Fruit fly (Drosophila melanogaster): ENCODE measurements around the gene Ncc69.

Gene Ncc69

DNA sequence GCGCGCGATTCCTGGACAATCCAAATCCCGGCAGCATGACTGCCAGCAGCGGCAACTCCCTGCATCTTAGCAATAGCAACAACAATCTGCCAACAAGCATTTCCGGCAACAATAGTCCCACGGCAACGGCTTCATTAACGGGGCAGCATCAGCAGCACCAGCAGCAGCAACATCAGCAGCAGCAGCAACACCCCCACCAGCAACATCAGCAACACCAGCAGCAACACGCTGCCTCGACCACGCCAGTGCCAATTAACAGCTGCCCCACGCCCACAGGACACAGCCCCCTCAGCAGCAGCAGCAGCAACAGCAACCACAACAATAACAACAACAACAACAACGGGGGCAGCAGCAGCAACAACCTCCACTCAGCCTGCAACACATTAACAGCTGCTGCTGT, 61.7 kb downstream of the Ncc69 start:
- TF ChIP-seq esn (GFP tag; optimal IDR thresholded peaks at IDR 0.05): no peak
- no peak for TF ChIP-seq spab (GFP tag; optimal IDR thresholded peaks at IDR 0.05)
- no peak for TF ChIP-seq CG6808 (GFP tag; optimal IDR thresholded peaks at IDR 0.05)
- no peak for TF ChIP-seq Hr39 (GFP tag; optimal IDR thresholded peaks at IDR 0.05)
- no peak for TF ChIP-seq CG3919 (GFP tag; optimal IDR thresholded peaks at IDR 0.05)
- TF ChIP-seq eg (GFP tag; IDR thresholded peaks at IDR 0.05): no peak
- TF ChIP-seq CG9139 (GFP tag; optimal IDR thresholded peaks at IDR 0.05): no peak
- no peak for TF ChIP-seq CG11762 (GFP tag; optimal IDR thresholded peaks at IDR 0.05; ENCODE audit: insufficient read depth)
- no peak for TF ChIP-seq vri (GFP tag; optimal IDR thresholded peaks at IDR 0.05)
- no peak for TF ChIP-seq CG16779 (tag; optimal IDR thresholded peaks at IDR 0.05)
- no peak for TF ChIP-seq CG11902 (GFP tag; optimal IDR thresholded peaks at IDR 0.05)
- no peak for TF ChIP-seq CG1621 (tag; optimal IDR thresholded peaks at IDR 0.05)
- no peak for TF ChIP-seq Eip75B (GFP tag; optimal IDR thresholded peaks at IDR 0.05)
- TF ChIP-seq lz (GFP tag; optimal IDR thresholded peaks at IDR 0.05): no peak
- TF ChIP-seq CG7368 (GFP tag; optimal IDR thresholded peaks at IDR 0.05): no peak
- no peak for TF ChIP-seq fd59A (GFP tag; optimal IDR thresholded peaks at IDR 0.05)

DNA sequence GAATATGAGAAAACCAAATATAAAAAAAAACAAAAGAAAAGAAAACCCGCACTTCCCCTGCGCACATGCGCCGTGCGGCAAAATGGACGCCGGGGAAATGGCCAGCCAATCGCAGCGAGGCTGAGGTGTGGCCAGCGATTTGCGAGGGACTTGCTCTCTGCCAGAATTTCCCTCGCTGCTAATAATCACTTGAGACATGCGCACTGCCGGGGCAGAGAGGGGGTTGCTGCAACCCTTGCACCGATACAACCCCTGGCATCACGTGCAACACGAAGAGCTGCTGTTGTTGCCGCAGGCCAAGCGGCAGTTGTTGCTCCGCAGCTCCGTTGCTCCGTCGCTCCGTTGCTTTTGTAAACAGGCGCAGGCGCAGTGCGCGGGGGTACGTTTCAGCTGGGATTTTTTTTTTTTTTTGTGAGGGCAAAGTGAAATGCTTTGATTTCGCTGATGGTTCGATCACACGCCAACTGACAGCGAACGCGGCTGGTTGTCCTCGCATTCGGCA, 62.4 kb downstream of the Ncc69 start, which contains the start of gene Lmx1a:
Gene Lmx1a, plus strand, starts transcription at position 452 of the 502 bp plus-strand sequence.
- TF ChIP-seq CG15336 (GFP tag; IDR thresholded peaks at IDR 0.05) (no peak), Gug (GFP tag; IDR thresholded peaks at IDR 0.05) (no peak), eg (GFP tag; IDR thresholded peaks at IDR 0.05) (0 out of 3 replicates have a peak, but pooled peaks have one; percentile 27)

DNA sequence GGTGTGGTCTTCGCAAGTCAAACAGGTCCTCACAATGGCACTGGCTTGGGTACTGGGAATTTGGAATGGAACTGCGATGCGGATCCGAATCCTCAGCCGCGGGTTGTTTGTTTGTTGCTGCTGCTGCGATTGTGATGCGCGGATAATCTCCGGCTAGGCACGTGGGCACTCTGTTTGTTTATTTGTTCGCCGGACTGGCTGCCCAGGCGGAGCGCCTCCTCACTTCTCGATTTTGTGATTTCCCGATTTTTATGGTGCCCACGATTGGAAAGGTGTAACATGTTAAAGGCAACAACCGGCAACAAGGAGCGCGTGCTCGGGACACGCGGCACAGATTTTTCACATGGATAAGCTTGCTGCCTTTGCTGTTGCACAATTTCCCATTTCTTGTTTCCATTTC, 71.5 kb downstream of the Ncc69 start:
- TF ChIP-seq Lpt (GFP tag; optimal IDR thresholded peaks at IDR 0.05) (no peak), fd85E (GFP tag; optimal IDR thresholded peaks at IDR 0.05) (no peak), CG10669 (GFP tag; optimal IDR thresholded peaks at IDR 0.05) (no peak), CG8632 (GFP tag; optimal IDR thresholded peaks at IDR 0.05) (no peak), Smox (GFP tag; optimal IDR thresholded peaks at IDR 0.05) (no peak), Blimp-1 (GFP tag; optimal IDR thresholded peaks at IDR 0.05) (no peak), Sox14 (GFP tag; optimal IDR thresholded peaks at IDR 0.05) (no peak), achi (GFP tag; optimal IDR thresholded peaks at IDR 0.05) (no peak), pdm3 (GFP tag; optimal IDR thresholded peaks at IDR 0.05) (no peak), Met (GFP tag; optimal IDR thresholded peaks at IDR 0.05) (no peak), topi (GFP tag; optimal IDR thresholded peaks at IDR 0.05) (no peak), CG7368 (GFP tag; optimal IDR thresholded peaks at IDR 0.05) (no peak), CG8319 (GFP tag; optimal IDR thresholded peaks at IDR 0.05) (no peak), CG34406 (GFP tag; optimal IDR thresholded peaks at IDR 0.05) (no peak)
